Fruit fly (Drosophila melanogaster) whole organism, wandering third instar larva: Measurements from ENCODE around the gene Cp7Fa.

Experiments used
- Abd-B ChIP-seq: fragments of >200 bp; optimal IDR thresholded peaks from 2 replicates; lab custom pipeline; 2017; ENCODE audit warnings: missing biosample characterization, missing genetic modification characterization
- CG32264 ChIP-seq: fragments of 200-800 bp; sonication (Bioruptor generic); optimal IDR thresholded peaks from 2 replicates; lab custom pipeline; 2016; ENCODE audit warnings: missing biosample characterization, missing genetic modification characterization
- CG9705 ChIP-seq: fragments of 200-800 bp; sonication (Bioruptor generic); optimal IDR thresholded peaks from 2 replicates; lab custom pipeline; 2018; ENCODE audit warnings: missing biosample characterization, mild to moderate bottlenecking, missing genetic modification characterization
- CrebA ChIP-seq: fragments of 200-800 bp; sonication (Bioruptor generic); optimal IDR thresholded peaks from 2 replicates; lab custom pipeline; 2016; ENCODE audit warnings: missing biosample characterization, mild to moderate bottlenecking, missing genetic modification characterization, borderline replicate concordance
- Dfd ChIP-seq: fragments of >200 bp; optimal IDR thresholded peaks from 2 replicates; lab custom pipeline; 2017; ENCODE audit warnings: missing biosample characterization, missing genetic modification characterization
- Dif ChIP-seq: fragments of 200-275, 200-300 bp; sonication (Bioruptor generic); optimal IDR thresholded peaks from 2 replicates; lab custom pipeline; 2018; ENCODE audit warnings: missing biosample characterization, missing genetic modification characterization; ENCODE audit not compliant: partially characterized antibody
- GATAd ChIP-seq: sonication (Bioruptor generic); optimal IDR thresholded peaks from 2 replicates; lab custom pipeline; 2016; ENCODE audit warnings: missing biosample characterization, missing genetic modification characterization
- HLH106 ChIP-seq: fragments of 200-800 bp; optimal IDR thresholded peaks from 3 replicates; lab custom pipeline; 2019; ENCODE audit warnings: missing biosample characterization, mild to moderate bottlenecking, missing genetic modification characterization, moderate library complexity
- Hr78 ChIP-seq: fragments of >200 bp; optimal IDR thresholded peaks from 2 replicates; lab custom pipeline; 2017; ENCODE audit warnings: missing biosample characterization, missing genetic modification characterization
- Jra ChIP-seq: sonication (Bioruptor generic); optimal IDR thresholded peaks from 2 replicates; lab custom pipeline; 2016; ENCODE audit warnings: missing biosample characterization, missing genetic modification characterization
- Mio ChIP-seq: sonication (Bioruptor generic); optimal IDR thresholded peaks from 2 replicates; lab custom pipeline; 2016; ENCODE audit warnings: missing biosample characterization, missing genetic modification characterization
- Myc ChIP-seq: fragments of >200 bp; optimal IDR thresholded peaks from 2 replicates; lab custom pipeline; 2017
- N ChIP-seq: fragments of >200 bp; optimal IDR thresholded peaks from 2 replicates; lab custom pipeline; 2018; ENCODE audit warnings: missing biosample characterization, missing external identifiers, missing genetic modification characterization
- OdsH ChIP-seq: fragments of 200-800 bp; sonication (Bioruptor generic); optimal IDR thresholded peaks from 2 replicates; lab custom pipeline; 2016; ENCODE audit warnings: missing biosample characterization, mild to moderate bottlenecking, missing genetic modification characterization
- Rel ChIP-seq, 2 experiments: fragments of 200-800 bp; sonication (Bioruptor generic) in 1 of 2; optimal IDR thresholded peaks; 2 replicates in 1 of 2; 3 replicates in 1 of 2; lab custom pipeline; 2016 to 2019; ENCODE audit warnings: mild to moderate bottlenecking in 2 of 2, missing biosample characterization in 2 of 2, missing genetic modification characterization in 2 of 2, moderate library complexity in 1 of 2
- Sp1 ChIP-seq: fragments of 200-800 bp; sonication (Bioruptor generic); optimal IDR thresholded peaks from 3 replicates; lab custom pipeline; 2019; ENCODE audit warnings: missing biosample characterization, mild to moderate bottlenecking, missing genetic modification characterization, moderate library complexity
- Vsx2 ChIP-seq: fragments of 200-300, 225-300 bp; sonication (Bioruptor generic); optimal IDR thresholded peaks from 2 replicates; lab custom pipeline; 2018; ENCODE audit warnings: missing biosample characterization, missing genetic modification characterization; ENCODE audit not compliant: partially characterized antibody
- brk ChIP-seq: fragments of 200-800 bp; sonication (Bioruptor generic); optimal IDR thresholded peaks from 2 replicates; lab custom pipeline; 2016; ENCODE audit warnings: missing biosample characterization, mild to moderate bottlenecking, missing genetic modification characterization
- dl ChIP-seq, 2 experiments: fragments of 175-275, 200-275 bp in 1 of 2; fragments of 200-275 bp in 1 of 2; sonication (Bioruptor generic); optimal IDR thresholded peaks; lab custom pipeline; 2018; ENCODE audit warnings: mild to moderate bottlenecking in 2 of 2, missing biosample characterization in 2 of 2, missing genetic modification characterization in 2 of 2, moderate library complexity in 2 of 2; ENCODE audit not compliant: partially characterized antibody in 2 of 2, insufficient read depth in 1 of 2
- dmrt93B ChIP-seq: fragments of 200-800 bp; sonication (Bioruptor generic); optimal IDR thresholded peaks from 2 replicates; lab custom pipeline; 2018; ENCODE audit warnings: missing biosample characterization, mild to moderate bottlenecking, missing genetic modification characterization
- dsf ChIP-seq: sonication (Bioruptor generic); optimal IDR thresholded peaks from 2 replicates; lab custom pipeline; 2016; ENCODE audit warnings: missing biosample characterization, missing genetic modification characterization, borderline replicate concordance
- ey ChIP-seq: fragments of 200-800 bp; sonication (Bioruptor generic); optimal IDR thresholded peaks from 2 replicates; lab custom pipeline; 2016; ENCODE audit warnings: missing biosample characterization, missing genetic modification characterization
- fru ChIP-seq: fragments of 200-800 bp; sonication (Bioruptor generic); optimal IDR thresholded peaks from 3 replicates; lab custom pipeline; 2016; ENCODE audit warnings: missing biosample characterization, mild to moderate bottlenecking, missing genetic modification characterization
- h ChIP-seq: fragments of 200-800 bp; sonication (Bioruptor generic); optimal IDR thresholded peaks from 3 replicates; lab custom pipeline; 2016; ENCODE audit warnings: missing biosample characterization, mild to moderate bottlenecking, missing genetic modification characterization
- lola ChIP-seq: fragments of >200 bp; optimal IDR thresholded peaks from 2 replicates; lab custom pipeline; 2017; ENCODE audit warnings: missing biosample characterization, missing genetic modification characterization
- psq ChIP-seq: fragments of 200-800 bp; sonication (Bioruptor generic); optimal IDR thresholded peaks from 3 replicates; lab custom pipeline; 2017; ENCODE audit warnings: missing biosample characterization, mild to moderate bottlenecking, missing genetic modification characterization, moderate library complexity
- rgr ChIP-seq: fragments of 200-800 bp; sonication (Bioruptor generic); optimal IDR thresholded peaks from 3 replicates; lab custom pipeline; 2016; ENCODE audit warnings: missing biosample characterization, mild to moderate bottlenecking, missing genetic modification characterization
- sage ChIP-seq: fragments of 200-800 bp; sonication (Bioruptor generic); optimal IDR thresholded peaks from 2 replicates; lab custom pipeline; 2016; ENCODE audit warnings: missing biosample characterization, mild to moderate bottlenecking, missing genetic modification characterization
- sv ChIP-seq: fragments of 200-800 bp; sonication (Bioruptor generic); optimal IDR thresholded peaks from 3 replicates; lab custom pipeline; 2016; ENCODE audit warnings: missing biosample characterization, missing genetic modification characterization
- tai ChIP-seq: sonication (Bioruptor generic); optimal IDR thresholded peaks from 2 replicates; lab custom pipeline; 2016; ENCODE audit warnings: missing biosample characterization, missing genetic modification characterization
- usp ChIP-seq: fragments of >200 bp; optimal IDR thresholded peaks from 2 replicates; lab custom pipeline; 2017; ENCODE audit warnings: missing biosample characterization, missing genetic modification characterization
- woc ChIP-seq: sonication (Bioruptor generic); optimal IDR thresholded peaks from 2 replicates; lab custom pipeline; 2016; ENCODE audit warnings: missing biosample characterization, mild to moderate bottlenecking, missing genetic modification characterization

The Cp7Fa gene

dm6 chrX:8457532-8457931 lies 13.2 kb upstream of the Cp7Fa start, which contains the start of gene CG32713:
CG32713 (minus strand) TSS chrX:8457632.
- TF ChIP-seq brk (no peak), Vsx2 (GFP tag; lab: Kevin White, UChicago) (no peak), dsf (no peak), dl (GFP tag; optimal IDR thresholded peaks at IDR 0.05; lab: Kevin White, UChicago; ENCODE audit: insufficient read depth in 1 of 2, partially characterized antibody in 2 of 2) (no peak), woc (no peak), usp (GFP tag; lab: Kevin White, UChicago) (no peak), N (GFP tag; lab: Kevin White, UChicago) (no peak), Mio (no peak), CG9705 (no peak)

- no peak for TF ChIP-seq Abd-B (GFP tag; lab: Kevin White, UChicago)
- no peak for TF ChIP-seq usp (GFP tag; lab: Kevin White, UChicago)
- no peak for TF ChIP-seq sage (GFP tag; lab: Kevin White, UChicago)
- no peak for TF ChIP-seq woc
- TF ChIP-seq Dfd (GFP tag; lab: Kevin White, UChicago): no peak
- no peak for TF ChIP-seq HLH106 (tag; lab: Kevin White, UChicago)
- no peak for TF ChIP-seq Sp1
- no peak for TF ChIP-seq Rel (GFP tag; optimal IDR thresholded peaks at IDR 0.05; lab: Kevin White, UChicago)
- TF ChIP-seq Rel (tag; optimal IDR thresholded peaks at IDR 0.05; lab: Kevin White, UChicago): no peak
- TF ChIP-seq sv (GFP tag; lab: Kevin White, UChicago): no peak
- TF ChIP-seq Myc (lab: Kevin White, UChicago): no peak
These were observed 11.1 kb upstream of the Cp7Fa start for dm6 chrX:8459452-8460040.

- TF ChIP-seq CG32264: no peak
- TF ChIP-seq dl (GFP tag; optimal IDR thresholded peaks at IDR 0.05; lab: Kevin White, UChicago; ENCODE audit: insufficient read depth in 1 of 2, partially characterized antibody in 2 of 2): no peak
- no peak for TF ChIP-seq Sp1
- no peak for TF ChIP-seq OdsH (GFP tag; lab: Kevin White, UChicago)
- TF ChIP-seq tai (GFP tag; lab: Kevin White, UChicago): no peak
- no peak for TF ChIP-seq h (GFP tag; lab: Kevin White, UChicago)
- no peak for TF ChIP-seq Vsx2 (GFP tag; lab: Kevin White, UChicago)
- TF ChIP-seq dsf: no peak
- no peak for TF ChIP-seq rgr (GFP tag; lab: Kevin White, UChicago)
- no peak for TF ChIP-seq HLH106 (tag; lab: Kevin White, UChicago)
- TF ChIP-seq Hr78 (GFP tag; lab: Kevin White, UChicago): no peak
- TF ChIP-seq Mio: no peak
These were observed 10.5 kb upstream of the Cp7Fa start for dm6 chrX:8460232-8460631.

dm6 chrX:8460686-8461085 lies 10.0 kb upstream of the Cp7Fa start, which contains the start of gene CG15347:
CG15347 (minus strand) TSS chrX:8460898.
- no peak for TF ChIP-seq sv (GFP tag; lab: Kevin White, UChicago)
- TF ChIP-seq HLH106 (tag; lab: Kevin White, UChicago): no peak
- TF ChIP-seq Mio: no peak
- TF ChIP-seq brk: no peak
- no peak for TF ChIP-seq Myc (lab: Kevin White, UChicago)
- no peak for TF ChIP-seq dsf
- TF ChIP-seq GATAd: no peak
- no peak for TF ChIP-seq Dif
- TF ChIP-seq dmrt93B (GFP tag; lab: Kevin White, UChicago): no peak
- TF ChIP-seq OdsH (GFP tag; lab: Kevin White, UChicago): no peak
- no peak for TF ChIP-seq woc

dm6 chrX:8461147-8461546 lies 9.5 kb upstream of the Cp7Fa start, which contains the start of gene Es2:
Es2 (plus strand) TSS chrX:8461479.
- TF ChIP-seq Myc (lab: Kevin White, UChicago): peak; percentile 63
- TF ChIP-seq sage (GFP tag; lab: Kevin White, UChicago): peak; percentile 13
- TF ChIP-seq Rel (GFP tag; optimal IDR thresholded peaks at IDR 0.05; lab: Kevin White, UChicago): no peak
- no peak for TF ChIP-seq Rel (tag; optimal IDR thresholded peaks at IDR 0.05; lab: Kevin White, UChicago)

- TF ChIP-seq Dfd (GFP tag; lab: Kevin White, UChicago) (no peak), Vsx2 (GFP tag; lab: Kevin White, UChicago) (no peak), CrebA (GFP tag; lab: Kevin White, UChicago) (peak; percentile 73), Jra (GFP tag; lab: Kevin White, UChicago) (peak; percentile 84), Rel (GFP tag; optimal IDR thresholded peaks at IDR 0.05; lab: Kevin White, UChicago) (peak; percentile 77), Rel (tag; optimal IDR thresholded peaks at IDR 0.05; lab: Kevin White, UChicago) (peak; percentile 82), h (GFP tag; lab: Kevin White, UChicago) (peak; percentile 96), dmrt93B (GFP tag; lab: Kevin White, UChicago) (peak; percentile 87), tai (GFP tag; lab: Kevin White, UChicago) (peak; percentile 82), GATAd (peak; percentile 51), usp (GFP tag; lab: Kevin White, UChicago) (no peak), dl (GFP tag; optimal IDR thresholded peaks at IDR 0.05; lab: Kevin White, UChicago; ENCODE audit: insufficient read depth in 1 of 2, partially characterized antibody in 2 of 2) (no peak), psq (GFP tag; lab: Kevin White, UChicago) (peak; percentile 92), dsf (peak; percentile 58), fru (GFP tag; lab: Kevin White, UChicago) (peak; percentile 96), HLH106 (tag; lab: Kevin White, UChicago) (peak; percentile 96), ey (peak; percentile 93), lola (no peak), Mio (peak; percentile 19), N (GFP tag; lab: Kevin White, UChicago) (no peak), sv (GFP tag; lab: Kevin White, UChicago) (peak; percentile 72), Hr78 (GFP tag; lab: Kevin White, UChicago) (no peak), CG32264 (peak; percentile 80), CG9705 (peak; percentile 91), sage (GFP tag; lab: Kevin White, UChicago) (peak; percentile 87), Dif (no peak)
These were observed 6.2 kb upstream of the Cp7Fa start, which contains the start of gene Sptr for dm6 chrX:8464378-8465036. Sptr (minus strand) TSS chrX:8464438.
